Fruit fly (Drosophila melanogaster): ENCODE results near the gene CG15824.
A peak's percentile ranks its signal among the peaks of the same experiment; 100 is the strongest.

Gene CG15824

dm6 chr2L:837989-838388 is 47.0 kb downstream of the CG15824 start (continued):
- TF ChIP-seq tup (GFP tag; optimal IDR thresholded peaks at IDR 0.05): peak; percentile 30
- peak; percentile 67 for TF ChIP-seq Sox102F (GFP tag; optimal IDR thresholded peaks at IDR 0.05)
- TF ChIP-seq Hsf (GFP tag; optimal IDR thresholded peaks at IDR 0.05): peak; percentile 65
- peak; percentile 56 for TF ChIP-seq CG1602 (GFP tag; optimal IDR thresholded peaks at IDR 0.05)
- TF ChIP-seq B-H1 (GFP tag; IDR thresholded peaks at IDR 0.05): no peak
- TF ChIP-seq peb (GFP tag; IDR thresholded peaks at IDR 0.05): 0 out of 2 replicates have a peak, but pooled peaks have one; percentile 21
- peak; percentile 4 for TF ChIP-seq pnt (GFP tag; optimal IDR thresholded peaks at IDR 0.05)
- 0 out of 4 replicates have a peak, but pooled peaks have one; percentile 7 for TF ChIP-seq chinmo (GFP tag; IDR thresholded peaks at IDR 0.05; ENCODE audit: partially characterized antibody)
- TF ChIP-seq tio (GFP tag; optimal IDR thresholded peaks at IDR 0.05): peak; percentile 29
- peak; percentile 5 for TF ChIP-seq CG10267 (tag; optimal IDR thresholded peaks at IDR 0.05)
- TF ChIP-seq Bdp1 (GFP tag; optimal IDR thresholded peaks at IDR 0.05): peak; percentile 26
- TF ChIP-seq Antp (GFP tag; optimal IDR thresholded peaks at IDR 0.05): peak; percentile 36
- TF ChIP-seq CG17359 (tag; optimal IDR thresholded peaks at IDR 0.05): peak; percentile 0
- no peak for TF ChIP-seq CG12219 (GFP tag; optimal IDR thresholded peaks at IDR 0.05)
- TF ChIP-seq CG2120 (GFP tag; optimal IDR thresholded peaks at IDR 0.05): peak; percentile 59
- peak; percentile 11 for TF ChIP-seq CG8089 (GFP tag; optimal IDR thresholded peaks at IDR 0.05)
- TF ChIP-seq MTF-1 (GFP tag; optimal IDR thresholded peaks at IDR 0.05; ENCODE audit: borderline replicate concordance): no peak
- 0 out of 2 replicates have a peak, but pooled peaks have one; percentile 6 for TF ChIP-seq ap (GFP tag; IDR thresholded peaks at IDR 0.05)
- peak; percentile 74 for TF ChIP-seq slbo (GFP tag; IDR thresholded peaks at IDR 0.05)
- TF ChIP-seq CG6254 (GFP tag; optimal IDR thresholded peaks at IDR 0.05): no peak
- peak in 1 of 2 experiments; percentile 26 for TF ChIP-seq Pdp1 (GFP tag; optimal IDR thresholded peaks at IDR 0.05)
- TF ChIP-seq CG12769 (tag; optimal IDR thresholded peaks at IDR 0.05): peak; percentile 64
- TF ChIP-seq ATbp (GFP tag; optimal IDR thresholded peaks at IDR 0.05): peak; percentile 38
- TF ChIP-seq CG8765 (GFP tag; IDR thresholded peaks at IDR 0.05): no peak
- peak; percentile 26; the same call in 1 of the 2 replicates for TF ChIP-seq esg (GFP tag; conservative IDR thresholded peaks at IDR 0.05)
- 0 out of 3 replicates have a peak, but pooled peaks have one; percentile 8 for TF ChIP-seq CG11695 (GFP tag; IDR thresholded peaks at IDR 0.05)
- TF ChIP-seq Eip74EF (GFP tag; optimal IDR thresholded peaks at IDR 0.05): no peak
- no peak for TF ChIP-seq z (GFP tag; IDR thresholded peaks at IDR 0.05)
- peak; percentile 53 for TF ChIP-seq CG12391 (tag; optimal IDR thresholded peaks at IDR 0.05)
- peak; percentile 54 for TF ChIP-seq CG9876 (GFP tag; optimal IDR thresholded peaks at IDR 0.05)
- TF ChIP-seq E2f2 (GFP tag; IDR thresholded peaks at IDR 0.05): peak; percentile 39; the same call in 1 of the 2 replicates

DNA sequence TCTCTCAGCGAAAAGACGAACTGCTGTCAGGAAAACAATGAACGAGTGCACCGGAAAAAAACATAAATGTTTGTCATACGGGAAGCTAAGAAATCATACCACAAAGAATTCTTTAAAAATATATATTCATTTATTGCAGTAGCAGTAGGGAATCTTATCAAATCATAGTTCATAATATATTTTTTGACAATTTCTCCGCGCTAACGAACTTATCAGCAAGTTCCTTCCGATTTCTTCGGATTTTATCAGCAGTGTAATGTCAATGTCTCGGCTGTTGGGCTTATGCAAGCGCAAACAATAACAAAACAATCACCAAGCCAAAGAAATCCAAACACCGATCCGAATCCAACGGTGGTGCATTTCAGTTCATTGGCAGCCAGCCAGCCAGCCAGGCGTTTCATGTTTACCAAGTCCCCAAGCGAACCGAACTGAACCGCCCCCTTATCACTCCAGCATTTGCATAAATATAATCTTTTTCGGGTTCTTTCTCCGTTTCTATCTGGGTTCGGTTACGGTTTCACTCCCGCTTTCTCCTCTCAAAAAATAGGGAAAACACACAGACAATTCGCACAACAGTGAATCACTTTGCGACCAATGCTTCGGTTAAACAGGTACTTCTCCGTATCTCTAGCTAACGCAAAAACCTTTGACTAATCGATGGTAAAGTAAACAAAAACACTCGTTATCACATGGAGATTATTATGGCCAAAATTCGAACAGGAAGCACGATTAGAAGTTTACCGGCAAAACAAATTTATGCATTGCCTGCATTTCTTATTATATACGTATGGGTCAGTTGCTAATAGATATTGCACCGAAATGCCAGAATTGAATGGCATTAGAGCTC is 57.2 kb downstream of the CG15824 start:
- no peak for TF ChIP-seq CG6813 (GFP tag; optimal IDR thresholded peaks at IDR 0.05)
- TF ChIP-seq Chrac-16 (GFP tag; optimal IDR thresholded peaks at IDR 0.05): peak; percentile 49
- TF ChIP-seq CG10267 (tag; optimal IDR thresholded peaks at IDR 0.05): peak; percentile 49
- peak; percentile 10 for TF ChIP-seq Atf3 (GFP tag; optimal IDR thresholded peaks at IDR 0.05)
- peak; percentile 29 for TF ChIP-seq CG9437 (GFP tag; optimal IDR thresholded peaks at IDR 0.05)
- no peak for TF ChIP-seq da (GFP tag; optimal IDR thresholded peaks at IDR 0.05)
- peak; percentile 71 for TF ChIP-seq PHDP (tag; optimal IDR thresholded peaks at IDR 0.05)
- peak; percentile 25 for TF ChIP-seq CG17359 (tag; optimal IDR thresholded peaks at IDR 0.05)
- TF ChIP-seq mam (GFP tag; optimal IDR thresholded peaks at IDR 0.05): no peak
- TF ChIP-seq salm (tag; optimal IDR thresholded peaks at IDR 0.05): peak; percentile 44
- TF ChIP-seq Xrp1 (GFP tag; IDR thresholded peaks at IDR 0.05): peak; percentile 60; the same call in 1 of the 2 replicates
- no peak for TF ChIP-seq CG11085 (GFP tag; IDR thresholded peaks at IDR 0.05)
- TF ChIP-seq CG2199 (GFP tag; IDR thresholded peaks at IDR 0.05): peak; percentile 31; the same call in 1 of the 3 replicates
- peak; percentile 44 for TF ChIP-seq tap (tag; optimal IDR thresholded peaks at IDR 0.05)
- TF ChIP-seq NC2β (GFP tag; optimal IDR thresholded peaks at IDR 0.05): peak; percentile 45
- 0 out of 2 replicates have a peak, but pooled peaks have one; percentile 25 for TF ChIP-seq CG43689 (GFP tag; IDR thresholded peaks at IDR 0.05)
- TF ChIP-seq Xbp1 (GFP tag; optimal IDR thresholded peaks at IDR 0.05): peak; percentile 60
- TF ChIP-seq oc (tag; optimal IDR thresholded peaks at IDR 0.05): peak; percentile 57
- TF ChIP-seq CG5245 (GFP tag; optimal IDR thresholded peaks at IDR 0.05): peak; percentile 19
- no peak for TF ChIP-seq Poxn (GFP tag; IDR thresholded peaks at IDR 0.05)
